Worm (Caenorhabditis elegans): Measurements from ENCODE around the gene ttr-17.

ce11 chrIV:11097795-11098194 is 31.0 kb upstream of the ttr-17 start, which contains the start of gene M7.12:
- TF ChIP-seq flt-1 (GFP tag; IDR thresholded peaks at IDR 0.05) (no peak), ama-1 (optimal IDR thresholded peaks at IDR 0.05) (no peak), aly-1 (tag; optimal IDR thresholded peaks at IDR 0.05) (no peak), pes-1 (GFP tag; IDR thresholded peaks at IDR 0.05) (no peak), ceh-36 (tag; optimal IDR thresholded peaks at IDR 0.05) (no peak), tra-4 (tag; optimal IDR thresholded peaks at IDR 0.05) (no peak), tbx-37 (GFP tag; conservative IDR thresholded peaks at IDR 0.05) (no peak), sea-1 (GFP tag; conservative IDR thresholded peaks at IDR 0.05) (no peak), scrt-1 (GFP tag; IDR thresholded peaks at IDR 0.05) (no peak), tbx-11 (GFP tag; IDR thresholded peaks at IDR 0.05) (no peak), hmg-4 (GFP tag; optimal IDR thresholded peaks at IDR 0.05) (no peak), hmbx-1 (tag; optimal IDR thresholded peaks at IDR 0.05) (no peak), ets-7 (tag; optimal IDR thresholded peaks at IDR 0.05) (no peak)
